Worm (Caenorhabditis elegans) whole organism, mixed stage, embryonic: Measurements from ENCODE around the gene clec-7.

Experiments
- M03D4.4 ChIP-seq: sonication (generic microtip); optimal IDR thresholded peaks from 2 replicates; lab custom pipeline; 2017; ENCODE audit warnings: mild to moderate bottlenecking, missing genetic modification characterization, missing compliant biosample characterization
- bed-3 ChIP-seq: fragments of 200-800 bp; sonication (Bioruptor generic); optimal IDR thresholded peaks from 3 replicates; lab custom pipeline; 2018; ENCODE audit warnings: mild to moderate bottlenecking, missing genetic modification characterization, moderate library complexity, missing compliant biosample characterization
- blmp-1 ChIP-seq: fragments of 150-350 bp; optimal IDR thresholded peaks from 2 replicates; lab custom pipeline; 2014; ENCODE audit warnings: missing biosample characterization, missing genetic modification characterization
- ceh-39 ChIP-seq: fragments of 150-350 bp; optimal IDR thresholded peaks from 2 replicates; lab custom pipeline; 2014; ENCODE audit warnings: missing biosample characterization, missing genetic modification characterization
- ceh-43 ChIP-seq: fragments of 200-800 bp; sonication (Bioruptor generic); optimal IDR thresholded peaks from 2 replicates; lab custom pipeline; 2018; ENCODE audit warnings: mild to moderate bottlenecking, missing genetic modification characterization, moderate library complexity, missing compliant biosample characterization
- ceh-83 ChIP-seq: fragments of 200-800 bp; sonication (Bioruptor generic); optimal IDR thresholded peaks from 2 replicates; lab custom pipeline; 2018; ENCODE audit warnings: mild to moderate bottlenecking, missing genetic modification characterization, missing compliant biosample characterization
- ces-1 ChIP-seq: fragments of 150-350 bp; optimal IDR thresholded peaks from 2 replicates; lab custom pipeline; 2014; ENCODE audit warnings: missing biosample characterization, missing genetic modification reagents, missing genetic modification characterization
- cnd-1 ChIP-seq: fragments of 200-800 bp; sonication (Bioruptor generic); optimal IDR thresholded peaks from 2 replicates; lab custom pipeline; 2018; ENCODE audit warnings: mild to moderate bottlenecking, missing genetic modification characterization, missing compliant biosample characterization
- elt-1 ChIP-seq: sonication (generic microtip); optimal IDR thresholded peaks from 2 replicates; lab custom pipeline; 2017; ENCODE audit warnings: missing genetic modification characterization, mild to moderate bottlenecking, missing compliant biosample characterization, antibody characterized with exemption, moderate library complexity, borderline replicate concordance; ENCODE audit not compliant: insufficient read depth
- elt-3 ChIP-seq: fragments of 150-350 bp; optimal IDR thresholded peaks from 2 replicates; lab custom pipeline; 2014; ENCODE audit warnings: missing biosample characterization, missing genetic modification characterization
- flh-1 ChIP-seq: fragments of 200-800 bp; sonication (Bioruptor generic); optimal IDR thresholded peaks from 2 replicates; lab custom pipeline; 2018; ENCODE audit warnings: mild to moderate bottlenecking, missing genetic modification characterization, moderate library complexity, missing compliant biosample characterization
- ham-2 ChIP-seq: fragments of 200-800 bp; sonication (Bioruptor generic); optimal IDR thresholded peaks from 2 replicates; lab custom pipeline; 2018; ENCODE audit warnings: mild to moderate bottlenecking, missing genetic modification characterization, missing compliant biosample characterization
- hlh-1 ChIP-seq: fragments of 150-350 bp; optimal IDR thresholded peaks from 2 replicates; lab custom pipeline; 2014; ENCODE audit warnings: missing biosample characterization, missing genetic modification reagents, missing genetic modification characterization
- lin-13 ChIP-seq: fragments of 150-350 bp; optimal IDR thresholded peaks from 2 replicates; lab custom pipeline; 2014; ENCODE audit warnings: missing biosample characterization, missing genetic modification characterization
- lin-32 ChIP-seq: fragments of 200-800 bp; sonication (Bioruptor generic); optimal IDR thresholded peaks from 2 replicates; lab custom pipeline; 2018; ENCODE audit warnings: mild to moderate bottlenecking, missing genetic modification characterization, missing compliant biosample characterization
- lsy-2 ChIP-seq: fragments of 150-350 bp; optimal IDR thresholded peaks from 2 replicates; lab custom pipeline; 2014; ENCODE audit warnings: missing biosample characterization, missing genetic modification characterization
- mab-5 ChIP-seq: fragments of 150-350 bp; optimal IDR thresholded peaks from 2 replicates; lab custom pipeline; 2014; ENCODE audit warnings: missing biosample characterization, missing genetic modification characterization
- mls-2 ChIP-seq: sonication (generic microtip); optimal IDR thresholded peaks from 2 replicates; lab custom pipeline; 2016; ENCODE audit warnings: mild to moderate bottlenecking, missing genetic modification characterization, moderate library complexity, missing compliant biosample characterization
- nhr-12 ChIP-seq: fragments of 150-350 bp; optimal IDR thresholded peaks from 2 replicates; lab custom pipeline; 2014; ENCODE audit warnings: missing biosample characterization, missing genetic modification characterization
- nhr-2 ChIP-seq: fragments of 150-350 bp; optimal IDR thresholded peaks from 2 replicates; lab custom pipeline; 2014; ENCODE audit warnings: missing biosample characterization, missing genetic modification characterization
- nhr-237 ChIP-seq: fragments of 150-350 bp; optimal IDR thresholded peaks from 2 replicates; lab custom pipeline; 2014; ENCODE audit warnings: missing biosample characterization, missing genetic modification characterization
- nhr-76 ChIP-seq: sonication (generic microtip); optimal IDR thresholded peaks from 2 replicates; lab custom pipeline; 2017; ENCODE audit warnings: missing biosample characterization, missing genetic modification characterization
- pha-4 ChIP-seq: fragments of 150-350 bp; optimal IDR thresholded peaks from 2 replicates; lab custom pipeline; 2018; ENCODE audit warnings: missing biosample characterization, missing genetic modification reagents, missing genetic modification characterization
- sem-2 ChIP-seq: fragments of 200-800 bp; sonication (Bioruptor generic); optimal IDR thresholded peaks from 2 replicates; lab custom pipeline; 2018; ENCODE audit warnings: mild to moderate bottlenecking, missing genetic modification characterization, missing compliant biosample characterization
- snpc-4 ChIP-seq: fragments of 150-350 bp; optimal IDR thresholded peaks from 2 replicates; lab custom pipeline; 2014; ENCODE audit warnings: missing biosample characterization, missing genetic modification characterization
- sptf-1 ChIP-seq: sonication (generic microtip); optimal IDR thresholded peaks from 2 replicates; lab custom pipeline; 2017; ENCODE audit warnings: mild to moderate bottlenecking, missing genetic modification characterization, moderate library complexity, missing compliant biosample characterization
- tbx-8 ChIP-seq: fragments of 200-800 bp; sonication (Bioruptor generic); optimal IDR thresholded peaks from 2 replicates; lab custom pipeline; 2018; ENCODE audit warnings: mild to moderate bottlenecking, missing genetic modification characterization, moderate library complexity, missing compliant biosample characterization
- unc-39 ChIP-seq: fragments of 150-350 bp; optimal IDR thresholded peaks from 2 replicates; lab custom pipeline; 2014; ENCODE audit warnings: missing biosample characterization, missing genetic modification characterization
- unc-62 ChIP-seq: fragments of 150-350 bp; optimal IDR thresholded peaks from 2 replicates; lab custom pipeline; 2014; ENCODE audit warnings: missing biosample characterization, missing genetic modification reagents, missing genetic modification characterization
- ztf-11 ChIP-seq: fragments of 150-350 bp; optimal IDR thresholded peaks from 2 replicates; lab custom pipeline; 2014; ENCODE audit warnings: missing biosample characterization, missing genetic modification characterization

Gene clec-7

DNA sequence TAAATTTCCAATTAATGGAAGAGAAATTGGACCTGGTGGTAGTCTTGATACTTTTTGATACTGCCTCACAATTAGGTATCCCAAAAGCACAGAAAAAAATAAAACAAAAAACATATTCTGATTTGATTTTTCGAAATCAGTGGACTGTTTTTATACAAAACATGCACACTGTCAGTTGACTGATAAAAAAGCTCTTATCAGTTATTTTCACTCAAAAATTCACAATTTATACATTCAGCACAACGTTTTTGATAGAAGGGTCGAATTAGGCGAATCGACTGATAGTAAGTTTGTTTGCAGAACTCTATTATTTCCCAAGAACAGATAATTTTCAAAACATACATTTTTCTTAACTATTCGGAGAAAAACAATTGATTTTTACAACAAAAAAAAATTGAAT lies 35.9 kb downstream of the clec-7 start, which contains the start of gene cyp-35A2:
TSS of gene cyp-35A2 (minus strand) at position 124 of the 400 bp plus-strand sequence.
- TF ChIP-seq lin-13 (tag; lab: Kevin White, UChicago): no peak
- no peak for TF ChIP-seq sem-2 (GFP tag; lab: Kevin White, UChicago)
- no peak for TF ChIP-seq cnd-1 (tag; lab: Kevin White, UChicago)
- no peak for TF ChIP-seq hlh-1 (tag; lab: Kevin White, UChicago)
- TF ChIP-seq elt-3 (tag; lab: Kevin White, UChicago): no peak
- no peak for TF ChIP-seq lsy-2 (tag; lab: Kevin White, UChicago)
- TF ChIP-seq flh-1 (GFP tag; lab: Kevin White, UChicago): no peak
- TF ChIP-seq ces-1 (GFP tag; lab: Kevin White, UChicago): no peak
- TF ChIP-seq nhr-2 (tag; lab: Kevin White, UChicago): no peak
- no peak for TF ChIP-seq elt-1 (tag; lab: Kevin White, UChicago)
- TF ChIP-seq lin-32 (GFP tag; lab: Kevin White, UChicago): no peak
- TF ChIP-seq nhr-237 (tag; lab: Kevin White, UChicago): no peak
- TF ChIP-seq, all 35 proteins: peak for 0

DNA sequence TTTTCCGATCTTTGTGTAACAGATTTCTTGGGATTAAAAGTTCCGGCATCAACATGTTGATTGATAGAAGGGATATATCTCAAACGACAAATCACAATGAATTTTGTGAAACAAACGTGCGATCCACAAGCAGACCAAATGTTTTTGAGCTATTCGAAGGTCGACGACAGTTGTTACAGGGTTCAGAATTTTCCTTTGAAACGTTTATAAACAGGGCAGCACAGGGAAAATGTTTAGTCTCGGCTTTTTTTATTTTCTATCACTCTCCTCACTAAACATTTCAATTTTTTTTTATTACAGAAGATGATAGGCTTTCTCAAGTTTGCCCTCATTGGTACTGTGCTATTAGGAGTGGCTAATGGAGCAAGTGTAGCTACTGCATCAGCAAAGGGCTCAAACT lies 36.8 kb downstream of the clec-7 start, which contains the start of gene exc-13:
TSS of gene exc-13 (plus strand) at position 301 of the 400 bp plus-strand sequence.
- TF ChIP-seq mls-2: no peak
- TF ChIP-seq ceh-43 (GFP tag; lab: Kevin White, UChicago): no peak
- no peak for TF ChIP-seq ceh-39 (tag; lab: Kevin White, UChicago)
- no peak for TF ChIP-seq nhr-237 (tag; lab: Kevin White, UChicago)

DNA sequence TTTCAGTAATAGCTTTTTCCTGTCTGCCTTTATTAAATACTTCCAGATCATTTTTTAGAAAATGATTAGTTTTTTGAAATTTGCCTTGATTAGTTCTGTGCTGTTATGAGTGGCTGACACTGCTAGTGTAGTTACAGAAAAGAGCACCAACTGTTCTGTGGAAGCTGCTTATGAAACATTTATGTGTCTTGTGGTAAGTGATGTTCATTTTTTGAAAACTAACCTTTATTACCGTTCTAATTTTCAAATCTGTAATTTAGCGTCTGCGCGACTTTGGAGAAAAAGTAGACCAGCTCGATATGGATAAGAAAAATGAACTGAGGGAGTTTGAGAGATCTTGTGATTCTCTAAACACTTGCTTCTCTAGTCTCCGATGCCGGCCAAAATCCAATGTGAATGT lies 41.4 kb downstream of the clec-7 start, which contains the start of gene srj-14:
TSS of gene srj-14 (plus strand) at position 131 of the 400 bp plus-strand sequence.
- TF ChIP-seq tbx-8: no peak
- no peak for TF ChIP-seq M03D4.4 (tag; lab: Kevin White, UChicago)
- no peak for TF ChIP-seq flh-1 (GFP tag; lab: Kevin White, UChicago)
- no peak for TF ChIP-seq elt-1 (tag; lab: Kevin White, UChicago)
- no peak for TF ChIP-seq blmp-1 (tag; lab: Kevin White, UChicago)
- no peak for TF ChIP-seq nhr-12 (tag; lab: Kevin White, UChicago)
- TF ChIP-seq ceh-83: no peak
- TF ChIP-seq bed-3: no peak
- no peak for TF ChIP-seq unc-62 (GFP tag; lab: Kevin White, UChicago)
- no peak for TF ChIP-seq ham-2 (GFP tag; lab: Kevin White, UChicago)
- no peak for TF ChIP-seq elt-3 (tag; lab: Kevin White, UChicago)
- TF ChIP-seq lin-13 (tag; lab: Kevin White, UChicago): no peak
- TF ChIP-seq ztf-11: no peak
- no peak for TF ChIP-seq nhr-237 (tag; lab: Kevin White, UChicago)
- TF ChIP-seq lsy-2 (tag; lab: Kevin White, UChicago): no peak
- TF ChIP-seq mab-5: no peak
- TF ChIP-seq nhr-76 (tag; lab: Kevin White, UChicago): no peak

DNA sequence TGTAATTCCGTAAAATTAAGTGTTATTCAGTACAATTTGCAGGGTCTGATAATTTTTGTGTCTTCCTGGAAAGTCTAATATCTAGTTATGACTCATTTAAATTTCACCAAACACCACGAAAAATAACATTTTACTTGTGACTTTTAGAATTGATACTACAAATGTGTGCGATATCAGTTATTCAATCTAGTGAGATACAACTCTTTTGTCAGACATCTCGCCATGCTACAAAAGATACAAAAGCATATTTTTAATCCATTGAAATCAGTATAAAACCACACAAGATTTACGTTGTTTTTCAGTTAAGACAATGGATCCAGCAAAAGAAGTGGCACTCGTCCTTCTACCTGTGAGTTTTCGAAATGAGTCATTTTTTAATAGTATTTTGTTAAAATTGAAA lies 45.9 kb downstream of the clec-7 start, which contains the start of gene srx-56:
TSS of gene srx-56 (plus strand) at position 301 of the 400 bp plus-strand sequence.
- TF ChIP-seq sem-2 (GFP tag; lab: Kevin White, UChicago) (no peak), nhr-76 (tag; lab: Kevin White, UChicago) (no peak), sptf-1 (tag; lab: Kevin White, UChicago) (no peak), pha-4 (no peak), lsy-2 (tag; lab: Kevin White, UChicago) (no peak), unc-39 (tag; lab: Kevin White, UChicago) (no peak), ces-1 (GFP tag; lab: Kevin White, UChicago) (no peak), tbx-8 (no peak), snpc-4 (tag; lab: Kevin White, UChicago) (no peak), elt-3 (tag; lab: Kevin White, UChicago) (no peak)

DNA sequence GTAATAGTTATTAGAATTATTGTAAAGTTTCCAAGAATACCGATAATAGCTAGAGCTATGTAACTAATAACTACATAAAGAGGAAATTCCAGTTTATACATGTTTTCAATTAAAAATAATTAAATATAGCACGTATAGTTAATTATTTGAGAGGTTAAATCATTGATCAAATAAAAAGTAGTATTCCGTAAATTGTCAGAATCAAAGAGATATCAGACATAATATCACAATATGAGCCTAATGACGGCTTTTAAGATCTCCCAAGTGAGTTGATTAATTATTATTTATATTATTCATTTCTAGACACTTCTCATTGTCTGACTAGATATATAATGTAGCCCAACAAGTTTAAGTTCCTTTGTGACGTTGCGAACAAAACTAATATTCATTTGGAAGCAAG lies 51.2 kb downstream of the clec-7 start, which contains the start of gene srsx-24:
TSS of gene srsx-24 (minus strand) at position 101 of the 400 bp plus-strand sequence.
- TF ChIP-seq sptf-1 (tag; lab: Kevin White, UChicago) (no peak), sem-2 (GFP tag; lab: Kevin White, UChicago) (no peak), blmp-1 (tag; lab: Kevin White, UChicago) (no peak), snpc-4 (tag; lab: Kevin White, UChicago) (no peak), ces-1 (GFP tag; lab: Kevin White, UChicago) (no peak)
